Worm (Caenorhabditis elegans) whole organism, mixed stage, embryonic: ENCODE data around the gene dhrr-1.

Source experiments
- ceh-83 ChIP-seq: fragments of 200-800 bp; sonication (Bioruptor generic); optimal IDR thresholded peaks from 2 replicates; lab custom pipeline; 2018; ENCODE audit warnings: mild to moderate bottlenecking, missing genetic modification characterization, missing compliant biosample characterization
- unc-39 ChIP-seq: fragments of 150-350 bp; optimal IDR thresholded peaks from 2 replicates; lab custom pipeline; 2014; ENCODE audit warnings: missing biosample characterization, missing genetic modification characterization
- ztf-11 ChIP-seq: fragments of 150-350 bp; optimal IDR thresholded peaks from 2 replicates; lab custom pipeline; 2014; ENCODE audit warnings: missing biosample characterization, missing genetic modification characterization

ce11 chrIII:8933696-8934095, 10.8 kb upstream of the dhrr-1 start:
- no peak for TF ChIP-seq ceh-83 (GFP tag; lab: Kevin White, UChicago)
- TF ChIP-seq unc-39 (tag; lab: Kevin White, UChicago): no peak
- TF ChIP-seq ztf-11 (tag; lab: Kevin White, UChicago): no peak
